Fruit fly (Drosophila melanogaster) whole organism, embryonic: ENCODE data around the gene CG4607.

Source experiments
- Bdp1 ChIP-seq: fragments of 200-800 bp; sonication (Bioruptor generic); optimal IDR thresholded peaks from 3 replicates; lab custom pipeline; 2016; ENCODE audit warnings: missing biosample characterization, missing genetic modification characterization
- CG11695 ChIP-seq: fragments of 200-800 bp; sonication (Bioruptor generic); IDR thresholded peaks from 3 replicates; pipeline ENCODE4 v1.3.6; 2022; ENCODE audit warnings: missing biosample characterization, missing genetic modification characterization
- CG1233 ChIP-seq: fragments of 200-800 bp; sonication (Bioruptor generic); optimal IDR thresholded peaks from 4 replicates; lab custom pipeline; 2018; ENCODE audit warnings: missing biosample characterization, mild to moderate bottlenecking, missing genetic modification characterization
- CG13894 ChIP-seq: fragments of 200-800 bp; sonication (Bioruptor generic); optimal IDR thresholded peaks from 3 replicates; lab custom pipeline; 2018; ENCODE audit warnings: missing biosample characterization, mild to moderate bottlenecking, missing genetic modification characterization, moderate library complexity
- CG15479 ChIP-seq: fragments of 200-800 bp; sonication (Bioruptor generic); optimal IDR thresholded peaks from 3 replicates; lab custom pipeline; 2019; ENCODE audit warnings: missing biosample characterization, mild to moderate bottlenecking, missing genetic modification characterization, moderate library complexity
- CG17359 ChIP-seq: fragments of 200-800 bp; sonication (Bioruptor generic); optimal IDR thresholded peaks from 3 replicates; lab custom pipeline; 2018; ENCODE audit warnings: missing biosample characterization, mild to moderate bottlenecking, missing genetic modification characterization, moderate library complexity
- CG18599 ChIP-seq: fragments of 200-800 bp; sonication (Bioruptor generic); optimal IDR thresholded peaks from 3 replicates; lab custom pipeline; 2017; ENCODE audit warnings: missing biosample characterization, missing genetic modification characterization, mild to moderate bottlenecking, moderate library complexity, missing genetic modification reagents
- CG2120 ChIP-seq: fragments of 200-800 bp; sonication (Bioruptor generic); optimal IDR thresholded peaks from 3 replicates; lab custom pipeline; 2016; ENCODE audit warnings: missing biosample characterization, missing genetic modification characterization
- CG33557 ChIP-seq: fragments of 200-800 bp; sonication (Bioruptor generic); optimal IDR thresholded peaks from 2 replicates; lab custom pipeline; 2019; ENCODE audit warnings: missing biosample characterization, mild to moderate bottlenecking, missing genetic modification characterization, moderate library complexity
- CG34376 ChIP-seq: fragments of 200-800 bp; sonication (Bioruptor generic); optimal IDR thresholded peaks from 2 replicates; lab custom pipeline; 2018; ENCODE audit warnings: missing biosample characterization, mild to moderate bottlenecking, missing genetic modification characterization
- CG6254 ChIP-seq: fragments of 200-800 bp; sonication (Bioruptor generic); optimal IDR thresholded peaks from 3 replicates; lab custom pipeline; 2017; ENCODE audit warnings: mild to moderate bottlenecking, missing biosample characterization, missing genetic modification reagents, missing genetic modification characterization
- CHES-1-like ChIP-seq: fragments of 200-800 bp; sonication (Bioruptor generic); optimal IDR thresholded peaks from 2 replicates; lab custom pipeline; 2016; ENCODE audit warnings: missing biosample characterization, missing genetic modification characterization
- Dll ChIP-seq: fragments of 200-800 bp; sonication (Bioruptor generic); IDR thresholded peaks from 4 replicates; pipeline ENCODE4 v1.3.6; 2022; ENCODE audit warnings: missing biosample characterization, missing genetic modification characterization; ENCODE audit not compliant: partially characterized antibody
- E2f1 ChIP-seq: fragments of 200-800 bp; sonication (Bioruptor generic); IDR thresholded peaks from 2 replicates; pipeline ENCODE4 v1.3.6; 2022; ENCODE audit warnings: missing biosample characterization, missing genetic modification characterization
- E2f2 ChIP-seq: fragments of 200-800 bp; sonication (Bioruptor generic); IDR thresholded peaks from 2 replicates; pipeline ENCODE4 v1.3.6; 2022; ENCODE audit warnings: missing biosample characterization, missing genetic modification characterization
- Elba2 ChIP-seq: fragments of 200-800 bp; sonication (Bioruptor generic); optimal IDR thresholded peaks from 3 replicates; lab custom pipeline; 2016; ENCODE audit warnings: missing biosample characterization, missing genetic modification characterization
- Ets65A ChIP-seq: fragments of 200-800 bp; sonication (Bioruptor generic); peaks from one replicate; lab custom pipeline; 2016; ENCODE audit warnings: missing biosample characterization, missing genetic modification characterization
- Hmr ChIP-seq: fragments of 200-800 bp; sonication (Bioruptor generic); optimal IDR thresholded peaks from 3 replicates; lab custom pipeline; 2017; ENCODE audit warnings: mild to moderate bottlenecking, missing biosample characterization, missing genetic modification reagents, missing genetic modification characterization
- Neu2 ChIP-seq: fragments of 200-800 bp; sonication (Bioruptor generic); optimal IDR thresholded peaks from 3 replicates; lab custom pipeline; 2016; ENCODE audit warnings: missing biosample characterization, missing genetic modification characterization, borderline replicate concordance
- PHDP ChIP-seq: fragments of 200-800 bp; sonication (Bioruptor generic); optimal IDR thresholded peaks from 3 replicates; lab custom pipeline; 2018; ENCODE audit warnings: missing biosample characterization, mild to moderate bottlenecking, missing genetic modification characterization, moderate library complexity
- cad ChIP-seq: fragments of >200 bp; optimal IDR thresholded peaks from 2 replicates; lab custom pipeline; 2017; ENCODE audit warnings: missing biosample characterization, missing genetic modification characterization
- croc ChIP-seq: fragments of 200-800 bp; sonication (Bioruptor generic); conservative IDR thresholded peaks from 3 replicates; pipeline ENCODE4 v1.3.6; 2022; ENCODE audit warnings: missing biosample characterization, missing genetic modification characterization
- da ChIP-seq: fragments of 200-800 bp; sonication (Bioruptor generic); optimal IDR thresholded peaks from 2 replicates; lab custom pipeline; 2016; ENCODE audit warnings: missing biosample characterization, missing genetic modification characterization
- dmrt99B ChIP-seq: fragments of 200-800 bp; sonication (Bioruptor generic); optimal IDR thresholded peaks from 2 replicates; lab custom pipeline; 2018; ENCODE audit warnings: missing biosample characterization, mild to moderate bottlenecking, missing genetic modification characterization, moderate library complexity
- emc ChIP-seq: fragments of 200-800 bp; sonication (Bioruptor generic); optimal IDR thresholded peaks from 2 replicates; lab custom pipeline; 2016; ENCODE audit warnings: missing biosample characterization, missing genetic modification characterization
- fru ChIP-seq: fragments of >200 bp; optimal IDR thresholded peaks from 2 replicates; lab custom pipeline; 2017
- gem ChIP-seq: fragments of 200-800 bp; sonication (Bioruptor generic); optimal IDR thresholded peaks from 2 replicates; lab custom pipeline; 2019; ENCODE audit warnings: missing biosample characterization, mild to moderate bottlenecking, missing genetic modification characterization, moderate library complexity
- gfzf ChIP-seq: fragments of 200-800 bp; sonication (Bioruptor generic); optimal IDR thresholded peaks from 2 replicates; lab custom pipeline; 2016; ENCODE audit warnings: missing biosample characterization, mild to moderate bottlenecking, missing genetic modification characterization, moderate library complexity
- gro ChIP-seq: fragments of 200-800 bp; sonication (Bioruptor generic); optimal IDR thresholded peaks from 2 replicates; lab custom pipeline; 2016; ENCODE audit warnings: missing biosample characterization, missing genetic modification characterization
- kay ChIP-seq: fragments of 200-800 bp; sonication (Bioruptor generic); optimal IDR thresholded peaks from 2 replicates; lab custom pipeline; 2016; ENCODE audit warnings: missing biosample characterization, missing genetic modification characterization
- mld ChIP-seq: fragments of 200-800 bp; sonication (Bioruptor generic); IDR thresholded peaks from 3 replicates; pipeline ENCODE4 v1.3.6; 2022; ENCODE audit warnings: missing biosample characterization, missing genetic modification characterization; ENCODE audit not compliant: partially characterized antibody
- nerfin-2 ChIP-seq: fragments of 200-800 bp; sonication (Bioruptor generic); IDR thresholded peaks from 2 replicates; pipeline ENCODE4 v1.3.6; 2022; ENCODE audit warnings: missing biosample characterization, missing genetic modification characterization; ENCODE audit not compliant: partially characterized antibody
- oc ChIP-seq: fragments of 200-800 bp; sonication (Bioruptor generic); optimal IDR thresholded peaks from 2 replicates; lab custom pipeline; 2018; ENCODE audit warnings: missing biosample characterization, mild to moderate bottlenecking, missing genetic modification characterization, moderate library complexity
- peb ChIP-seq: fragments of 200-800 bp; sonication (Bioruptor generic); IDR thresholded peaks from 2 replicates; pipeline ENCODE4 v1.3.6; 2022; ENCODE audit warnings: missing biosample characterization, missing genetic modification characterization
- pfk ChIP-seq: fragments of 200-800 bp; sonication (Bioruptor generic); optimal IDR thresholded peaks from 2 replicates; lab custom pipeline; 2018; ENCODE audit warnings: missing biosample characterization, mild to moderate bottlenecking, missing genetic modification characterization, moderate library complexity
- seq ChIP-seq: fragments of 200-800 bp; sonication (Bioruptor generic); IDR thresholded peaks from 2 replicates; pipeline ENCODE4 v1.3.6; 2022; ENCODE audit warnings: missing biosample characterization, missing genetic modification characterization
- tap ChIP-seq: fragments of 200-800 bp; optimal IDR thresholded peaks from 3 replicates; lab custom pipeline; 2019; ENCODE audit warnings: missing biosample characterization, mild to moderate bottlenecking, missing genetic modification characterization, moderate library complexity
- tll ChIP-seq, 2 experiments: fragments of 200-800 bp in 1 of 2; fragments of >200 bp in 1 of 2; sonication (Bioruptor generic) in 1 of 2; optimal IDR thresholded peaks; 2 replicates each; lab custom pipeline; 2017 to 2019; ENCODE audit warnings: missing biosample characterization in 2 of 2, missing genetic modification characterization in 2 of 2, mild to moderate bottlenecking in 1 of 2, moderate library complexity in 1 of 2
- zen ChIP-seq: fragments of 200-800 bp; sonication (Bioruptor generic); optimal IDR thresholded peaks from 3 replicates; lab custom pipeline; 2018; ENCODE audit warnings: missing biosample characterization, mild to moderate bottlenecking, missing genetic modification characterization, moderate library complexity

The CG4607 gene

DNA sequence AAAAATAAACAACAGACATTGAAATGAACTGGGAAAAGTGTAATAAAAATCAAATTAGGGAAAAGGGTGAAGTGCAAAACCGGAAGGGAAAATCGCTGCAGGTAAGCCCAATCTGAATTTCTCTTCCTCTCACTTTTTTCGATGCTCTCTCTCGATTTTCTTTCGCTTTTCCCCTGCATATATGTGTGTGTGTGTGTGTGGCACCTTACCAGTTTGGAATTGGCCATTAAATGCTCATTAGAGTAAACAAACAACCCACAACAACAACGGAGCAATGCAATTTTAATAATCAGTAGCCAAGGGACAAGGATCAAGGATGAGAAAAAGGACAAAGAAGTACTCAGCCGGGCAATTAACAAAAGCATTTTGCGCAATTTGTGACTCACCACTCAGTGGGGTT is 34.3 kb upstream of the CG4607 start (continued):
- TF ChIP-seq oc (tag; lab: Kevin White, UChicago), result no peak
- no peak for TF ChIP-seq seq
- TF ChIP-seq CG18599 (GFP tag; lab: Kevin White, UChicago), result no peak
- no peak for TF ChIP-seq CG17359
- TF ChIP-seq nerfin-2 (GFP tag; lab: Robert Waterston, UW), result no peak

DNA sequence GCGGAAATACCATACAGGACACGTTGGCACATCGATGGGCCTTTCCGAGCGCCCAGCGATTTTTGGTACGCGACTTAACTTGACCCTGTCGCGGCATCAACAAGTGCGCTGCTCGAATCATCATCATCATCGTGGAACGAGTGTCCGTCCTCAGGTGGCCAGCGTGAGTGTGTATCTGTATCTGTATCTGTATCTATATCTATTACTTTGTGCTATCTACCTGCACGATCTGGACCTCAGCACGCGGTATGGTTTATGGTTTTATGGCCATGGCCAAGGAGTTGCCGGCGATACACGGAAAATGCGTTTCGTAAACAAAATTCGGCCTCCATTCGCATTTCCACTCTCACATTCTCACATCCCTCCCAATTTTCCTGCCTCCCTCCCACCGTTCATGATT is 32.2 kb upstream of the CG4607 start:
- TF ChIP-seq Dll (GFP tag; lab: Robert Waterston, UW) (no peak), zen (tag; lab: Kevin White, UChicago) (peak; percentile 63), cad (GFP tag; lab: Kevin White, UChicago) (peak; percentile 97), CG15479 (peak; percentile 67), Ets65A (GFP tag; lab: Kevin White, UChicago) (peak; percentile 68), tll (GFP tag; optimal IDR thresholded peaks at IDR 0.05; lab: Kevin White, UChicago) (peak in 1 of 2 experiments; percentile 58), CG6254 (no peak)

DNA sequence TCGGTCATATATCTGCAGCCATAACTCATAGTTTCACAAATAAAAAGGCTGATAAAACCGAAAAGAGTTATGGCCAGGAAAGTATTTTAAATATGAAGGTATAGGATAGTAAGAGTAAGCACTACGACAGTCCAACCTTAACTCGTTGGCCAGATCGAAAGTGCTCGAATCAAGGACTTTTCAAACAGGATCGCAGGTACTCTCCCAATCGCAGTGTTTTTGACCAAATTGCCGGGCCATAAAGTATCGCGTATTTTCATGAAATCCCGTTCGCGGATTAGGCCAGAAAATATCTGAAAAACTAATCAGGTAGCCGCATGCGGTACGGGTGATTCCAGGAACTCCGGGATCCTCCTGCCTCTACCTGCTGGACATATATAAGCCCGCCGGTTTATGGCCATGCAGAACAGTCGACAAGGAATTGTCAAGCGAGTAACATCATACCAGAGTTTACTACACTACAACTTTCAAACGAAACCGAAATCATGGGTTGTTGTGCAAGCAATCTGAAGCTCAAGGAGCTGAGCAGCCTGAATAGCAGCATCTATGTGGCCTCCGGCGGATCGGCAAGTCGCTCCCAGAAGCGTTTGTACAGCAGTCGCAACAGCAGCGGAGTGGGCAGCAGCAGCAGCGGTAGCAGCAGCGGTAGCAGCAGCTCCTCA is 28.9 kb upstream of the CG4607 start, which contains the start of gene CG14427:
TSS of gene CG14427 (plus strand) at position 399 of the 662 bp plus-strand sequence.
- TF ChIP-seq zen (tag; lab: Kevin White, UChicago) (peak; percentile 19), gro (GFP tag; lab: Kevin White, UChicago) (no peak), cad (GFP tag; lab: Kevin White, UChicago) (peak; percentile 94), CG15479 (peak; percentile 87), tll (GFP tag; optimal IDR thresholded peaks at IDR 0.05; lab: Kevin White, UChicago) (peak in 1 of 2 experiments; percentile 55)

DNA sequence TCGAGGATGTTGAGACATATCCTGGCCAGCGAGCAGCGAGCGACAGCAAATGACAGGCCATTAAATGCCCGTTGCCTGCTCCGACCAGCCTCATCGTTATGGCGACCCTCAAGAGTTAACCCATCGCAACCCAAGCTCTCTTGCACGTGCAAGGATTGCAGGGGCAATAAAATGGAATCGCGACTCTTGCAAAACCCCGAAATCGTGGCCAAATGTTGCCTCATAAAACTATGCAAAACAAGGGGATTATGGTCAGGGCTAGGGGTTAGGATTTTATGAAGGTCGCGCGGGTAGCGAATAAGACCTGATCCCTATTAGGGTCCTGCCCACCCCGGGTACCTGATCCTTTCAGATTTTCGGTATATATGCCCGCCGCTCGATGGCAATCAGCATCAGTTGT is 20.1 kb upstream of the CG4607 start, which contains the start of gene nullo:
TSS of gene nullo (plus strand) at position 390 of the 400 bp plus-strand sequence.
- TF ChIP-seq mld (GFP tag; lab: Robert Waterston, UW) (no peak), zen (tag; lab: Kevin White, UChicago) (peak; percentile 11), Neu2 (GFP tag; lab: Kevin White, UChicago) (no peak), PHDP (no peak), tll (GFP tag; optimal IDR thresholded peaks at IDR 0.05; lab: Kevin White, UChicago) (peak in 1 of 2 experiments; percentile 58), cad (GFP tag; lab: Kevin White, UChicago) (peak; percentile 92), tap (tag; lab: Kevin White, UChicago) (no peak), fru (lab: Kevin White, UChicago) (no peak), croc (GFP tag; lab: Robert Waterston, UW) (no peak), CG15479 (peak; percentile 35), Elba2 (GFP tag; lab: Kevin White, UChicago) (peak; percentile 48)
- TF ChIP-seq, all 482 proteins: peak for 5

DNA sequence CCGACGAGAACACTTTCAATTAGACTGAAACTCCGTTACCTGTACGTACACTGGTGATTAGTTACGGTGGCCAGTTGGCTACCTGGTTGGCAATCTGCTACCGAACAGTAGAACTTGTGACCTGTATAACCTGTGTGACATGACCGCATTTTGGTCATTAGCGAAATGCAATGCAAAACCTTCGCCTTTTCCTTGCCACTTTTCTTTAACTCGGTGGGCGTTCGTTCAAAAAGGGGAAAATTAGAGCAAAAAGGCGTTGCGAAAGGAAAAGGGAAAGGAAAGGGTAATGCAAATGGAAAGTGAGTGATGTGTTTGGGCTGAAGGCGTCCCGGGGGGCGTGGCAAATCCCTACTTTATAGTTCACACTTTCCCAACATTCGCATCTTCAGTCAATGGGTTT is 10.2 kb upstream of the CG4607 start:
- TF ChIP-seq zen (tag; lab: Kevin White, UChicago) (peak; percentile 96), CG15479 (peak; percentile 61), tll (GFP tag; optimal IDR thresholded peaks at IDR 0.05; lab: Kevin White, UChicago) (peak in 1 of 2 experiments; percentile 77), CG11695 (no peak)

DNA sequence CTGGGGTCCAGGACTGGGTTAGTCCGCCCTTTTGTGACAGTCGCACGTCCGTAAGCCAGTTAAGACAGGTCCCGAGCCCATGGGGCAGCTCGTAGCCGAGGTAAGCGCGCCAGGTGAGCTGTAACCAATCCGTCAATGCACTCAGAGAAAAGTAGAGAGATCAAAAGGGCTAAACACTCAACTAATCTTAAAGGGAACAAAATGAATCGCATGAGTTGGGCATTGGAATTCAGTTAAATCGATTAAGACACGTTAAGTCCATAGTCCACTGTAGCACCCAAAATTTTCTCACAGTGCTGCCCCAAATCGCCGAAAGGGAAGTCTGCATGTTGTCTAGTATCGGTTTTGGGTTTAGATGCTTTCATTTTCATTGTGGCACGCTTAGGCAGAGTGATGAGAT is 5.7 kb upstream of the CG4607 start:
- TF ChIP-seq pfk (GFP tag; lab: Kevin White, UChicago) (no peak), CG33557 (GFP tag; lab: Kevin White, UChicago) (no peak), CG1233 (GFP tag; lab: Kevin White, UChicago) (no peak), E2f1 (GFP tag; lab: Robert Waterston, UW) (no peak), da (GFP tag; lab: Kevin White, UChicago) (no peak), E2f2 (no peak), gfzf (GFP tag; lab: Kevin White, UChicago) (no peak), dmrt99B (tag; lab: Kevin White, UChicago) (peak; percentile 16), Bdp1 (no peak), emc (no peak), CG13894 (tag; lab: Kevin White, UChicago) (no peak), CG2120 (peak; percentile 4), gem (peak; percentile 18), CHES-1-like (GFP tag; lab: Kevin White, UChicago) (no peak), peb (GFP tag; lab: Robert Waterston, UW) (no peak), CG34376 (no peak), kay (GFP tag; lab: Kevin White, UChicago) (no peak), Hmr (GFP tag; lab: Kevin White, UChicago) (no peak)
